Worm (Caenorhabditis elegans): ENCODE measurements around the gene mfsd-12.

The mfsd-12 gene

ce11 chrX:4711698-4712329, 43.9 kb downstream of the mfsd-12 start, which contains the start of the genes dnj-14 and glit-1 (continued):
- peak; percentile 47; the same call in 1 of the 2 replicates for TF ChIP-seq mdt-29 (GFP tag; IDR thresholded peaks at IDR 0.05)
- no peak for TF ChIP-seq ztf-11 (tag; optimal IDR thresholded peaks at IDR 0.05)
- TF ChIP-seq lin-1 (GFP tag; IDR thresholded peaks at IDR 0.05): peak; percentile 62
- no peak for TF ChIP-seq R02D3.7 (tag; optimal IDR thresholded peaks at IDR 0.05)
- TF ChIP-seq rbr-2 (tag; optimal IDR thresholded peaks at IDR 0.05): peak; percentile 88
- peak; percentile 64 for TF ChIP-seq nhr-102 (tag; optimal IDR thresholded peaks at IDR 0.05)

- TF ChIP-seq egl-43 (GFP tag; IDR thresholded peaks at IDR 0.05): no peak
- TF ChIP-seq ama-1 (optimal IDR thresholded peaks at IDR 0.05): peak; percentile 19
- TF ChIP-seq set-16 (GFP tag; IDR thresholded peaks at IDR 0.05): peak; percentile 64
- TF ChIP-seq tra-1 (GFP tag; IDR thresholded peaks at IDR 0.05): 0 out of 2 replicates have a peak, but pooled peaks have one; percentile 24
- peak; percentile 13 for TF ChIP-seq hlh-11 (tag; optimal IDR thresholded peaks at IDR 0.05)
- no peak for TF ChIP-seq D1046.2 (GFP tag; IDR thresholded peaks at IDR 0.05)
- TF ChIP-seq Y105C5A.15 (GFP tag; IDR thresholded peaks at IDR 0.05): no peak
- TF ChIP-seq Y48G9A.11 (GFP tag; IDR thresholded peaks at IDR 0.05): no peak
- TF ChIP-seq php-3 (GFP tag; IDR thresholded peaks at IDR 0.05): 0 out of 2 replicates have a peak, but pooled peaks have one; percentile 26
- TF ChIP-seq nhr-48 (tag; optimal IDR thresholded peaks at IDR 0.05): no peak
Observed at ce11 chrX:4715107-4715506, 47.2 kb downstream of the mfsd-12 start, which contains the start of gene rpl-25.1. TSS of gene rpl-25.1 (plus strand) at chrX:4715178.

- TF ChIP-seq php-3 (GFP tag; IDR thresholded peaks at IDR 0.05): no peak
- TF ChIP-seq nhr-237 (tag; optimal IDR thresholded peaks at IDR 0.05): no peak
- no peak for TF ChIP-seq nhr-25 (tag; optimal IDR thresholded peaks at IDR 0.05; ENCODE audit: borderline replicate concordance, insufficient read depth)
- TF ChIP-seq ctbp-1 (GFP tag; IDR thresholded peaks at IDR 0.05): 0 out of 2 replicates have a peak, but pooled peaks have one; percentile 34
- TF ChIP-seq spr-3 (GFP tag; optimal IDR thresholded peaks at IDR 0.05): no peak
- no peak for TF ChIP-seq nhr-28 (tag; optimal IDR thresholded peaks at IDR 0.05)
- no peak for TF ChIP-seq daf-19 (GFP tag; conservative IDR thresholded peaks at IDR 0.05)
- no peak for TF ChIP-seq ztf-11 (tag; optimal IDR thresholded peaks at IDR 0.05)
- no peak for TF ChIP-seq dmd-6 (GFP tag; IDR thresholded peaks at IDR 0.05)
- TF ChIP-seq ztf-7 (tag; optimal IDR thresholded peaks at IDR 0.05): no peak
- no peak for TF ChIP-seq dmd-9 (GFP tag; IDR thresholded peaks at IDR 0.05)
- no peak for TF ChIP-seq unc-62 (GFP tag; optimal IDR thresholded peaks at IDR 0.05 in 1 of 2)
- TF ChIP-seq unc-62 (tag; optimal IDR thresholded peaks at IDR 0.05): no peak
- no peak for TF ChIP-seq hlh-30 (tag; optimal IDR thresholded peaks at IDR 0.05; ENCODE audit: insufficient read depth)
- TF ChIP-seq set-16 (GFP tag; IDR thresholded peaks at IDR 0.05): no peak
- no peak for TF ChIP-seq mxl-2 (GFP tag; conservative IDR thresholded peaks at IDR 0.05)
- no peak for TF ChIP-seq Y105C5A.15 (GFP tag; IDR thresholded peaks at IDR 0.05)
- no peak for TF ChIP-seq dve-1 (tag; optimal IDR thresholded peaks at IDR 0.05; ENCODE audit: insufficient read depth)
- TF ChIP-seq ZK337.2 (GFP tag; IDR thresholded peaks at IDR 0.05): no peak
- TF ChIP-seq fkh-10 (GFP tag; optimal IDR thresholded peaks at IDR 0.05): peak; percentile 62
- TF ChIP-seq spr-1 (tag; optimal IDR thresholded peaks at IDR 0.05): no peak
- TF ChIP-seq aha-1 (tag): peak; percentile 77
- no peak for TF ChIP-seq daf-8 (GFP tag; IDR thresholded peaks at IDR 0.05)
Observed at ce11 chrX:4718114-4718513, 50.2 kb downstream of the mfsd-12 start.

Measured in whole organism, L4 larva.